Fruit fly (Drosophila melanogaster): ENCODE data around the gene gzl.

Gene gzl

DNA sequence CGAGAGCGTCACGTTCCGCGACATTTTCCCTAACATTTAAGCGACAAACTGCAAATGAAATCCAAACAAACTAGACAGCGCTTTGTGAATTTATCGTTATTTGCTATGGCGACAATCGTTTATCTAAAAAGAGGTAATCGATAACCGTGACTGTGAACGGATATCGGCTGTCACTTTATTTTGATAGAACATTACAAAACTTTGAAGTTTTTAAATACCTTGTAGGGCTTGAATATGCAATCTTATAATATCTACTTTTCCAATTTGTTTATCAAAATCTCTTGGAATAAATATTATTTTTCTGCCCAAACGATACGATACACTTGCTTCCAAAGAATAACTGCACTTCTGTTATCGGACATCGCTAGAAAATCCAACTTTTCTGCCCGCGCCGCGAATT lies 2.6 kb upstream of the gzl start, which contains the start of the genes CG1024 and TfIIFalpha (continued):
- no peak for TF ChIP-seq Lim3 (GFP tag; IDR thresholded peaks at IDR 0.05)
- no peak for TF ChIP-seq emc (GFP tag; optimal IDR thresholded peaks at IDR 0.05)
- no peak for TF ChIP-seq CG8765 (GFP tag; IDR thresholded peaks at IDR 0.05)
- no peak for TF ChIP-seq CG11696 (GFP tag; IDR thresholded peaks at IDR 0.05)
- no peak for TF ChIP-seq Drgx (GFP tag; IDR thresholded peaks at IDR 0.05)
- TF ChIP-seq tna (GFP tag; IDR thresholded peaks at IDR 0.05; ENCODE audit: partially characterized antibody) = peak; percentile 89
- TF ChIP-seq Deaf1 (tag; optimal IDR thresholded peaks at IDR 0.05) = no peak
- no peak for TF ChIP-seq en (GFP tag; optimal IDR thresholded peaks at IDR 0.05)
- TF ChIP-seq nmo (GFP tag; optimal IDR thresholded peaks at IDR 0.05) = peak; percentile 40
- peak; percentile 3 for TF ChIP-seq Side (GFP tag; optimal IDR thresholded peaks at IDR 0.05)
- TF ChIP-seq CG17359 (tag; optimal IDR thresholded peaks at IDR 0.05) = no peak
- TF ChIP-seq vfl (GFP tag; optimal IDR thresholded peaks at IDR 0.05) = no peak
- no peak for TF ChIP-seq wdn (GFP tag; IDR thresholded peaks at IDR 0.05)
- TF ChIP-seq ind (GFP tag; optimal IDR thresholded peaks at IDR 0.05) = no peak
- no peak for TF ChIP-seq HLH3B (GFP tag; IDR thresholded peaks at IDR 0.05)
- no peak for TF ChIP-seq slou (GFP tag; optimal IDR thresholded peaks at IDR 0.05)
- TF ChIP-seq CG6813 (GFP tag; optimal IDR thresholded peaks at IDR 0.05) = no peak
- peak; percentile 79 for TF ChIP-seq CG2129 (GFP tag; IDR thresholded peaks at IDR 0.05; ENCODE audit: partially characterized antibody)
- no peak for TF ChIP-seq CG4328 (GFP tag; optimal IDR thresholded peaks at IDR 0.05)
- no peak for TF ChIP-seq CG7839 (tag; optimal IDR thresholded peaks at IDR 0.05)
- TF ChIP-seq CG2875 (GFP tag; optimal IDR thresholded peaks at IDR 0.05) = no peak
- no peak for TF ChIP-seq ssp (GFP tag; IDR thresholded peaks at IDR 0.05)
- TF ChIP-seq CG6683 (GFP tag; optimal IDR thresholded peaks at IDR 0.05) = no peak
- TF ChIP-seq CG31365 (tag; optimal IDR thresholded peaks at IDR 0.05) = no peak
- no peak for TF ChIP-seq ac (GFP tag; optimal IDR thresholded peaks at IDR 0.05)
- no peak for TF ChIP-seq zen (tag; optimal IDR thresholded peaks at IDR 0.05)
- peak; percentile 90 for TF ChIP-seq CG2116 (GFP tag; optimal IDR thresholded peaks at IDR 0.05)
- peak; percentile 90 for TF ChIP-seq Scr (GFP tag; IDR thresholded peaks at IDR 0.05; ENCODE audit: partially characterized antibody)
- no peak for TF ChIP-seq CTCF (GFP tag; optimal IDR thresholded peaks at IDR 0.05)
- no peak for TF ChIP-seq CG4424 (GFP tag; optimal IDR thresholded peaks at IDR 0.05)
- TF ChIP-seq CG18011 (GFP tag; optimal IDR thresholded peaks at IDR 0.05) = no peak
- peak; percentile 34 for TF ChIP-seq Sin3A (optimal IDR thresholded peaks at IDR 0.05)
- TF ChIP-seq Nf-YC (tag; optimal IDR thresholded peaks at IDR 0.05) = peak; percentile 38
- TF ChIP-seq CG1832 (GFP tag; optimal IDR thresholded peaks at IDR 0.05) = no peak
- no peak for TF ChIP-seq CG1647 (GFP tag; optimal IDR thresholded peaks at IDR 0.05)
- peak; percentile 3 for TF ChIP-seq Sry-β (GFP tag; optimal IDR thresholded peaks at IDR 0.05)
- TF ChIP-seq ab (GFP tag; optimal IDR thresholded peaks at IDR 0.05) = no peak
- no peak for TF ChIP-seq az2 (GFP tag; optimal IDR thresholded peaks at IDR 0.05)
- peak; percentile 64 for TF ChIP-seq E2f2 (GFP tag; IDR thresholded peaks at IDR 0.05)
- TF ChIP-seq CG1603 (tag; optimal IDR thresholded peaks at IDR 0.05) = peak; percentile 23
- no peak for TF ChIP-seq luna (GFP tag; optimal IDR thresholded peaks at IDR 0.05)
- no peak for TF ChIP-seq tup (GFP tag; optimal IDR thresholded peaks at IDR 0.05)
- no peak for TF ChIP-seq BtbVII (GFP tag; optimal IDR thresholded peaks at IDR 0.05)
- TF ChIP-seq croc (GFP tag; conservative IDR thresholded peaks at IDR 0.05) = no peak
- peak; percentile 84 for TF ChIP-seq vnd (GFP tag; IDR thresholded peaks at IDR 0.05; ENCODE audit: partially characterized antibody)
- TF ChIP-seq CG33213 (GFP tag; optimal IDR thresholded peaks at IDR 0.05) = no peak
- no peak for TF ChIP-seq gsb-n (tag; optimal IDR thresholded peaks at IDR 0.05)
- no peak for TF ChIP-seq usp (GFP tag; optimal IDR thresholded peaks at IDR 0.05)
- TF ChIP-seq Ets97D (GFP tag; optimal IDR thresholded peaks at IDR 0.05) = peak; percentile 38
- peak; percentile 55 for TF ChIP-seq Dp (GFP tag; optimal IDR thresholded peaks at IDR 0.05)
- TF ChIP-seq kay (GFP tag; optimal IDR thresholded peaks at IDR 0.05) = no peak
- TF ChIP-seq CG13894 (tag; optimal IDR thresholded peaks at IDR 0.05) = no peak
- no peak for TF ChIP-seq al (GFP tag; IDR thresholded peaks at IDR 0.05)
